Fruit fly (Drosophila melanogaster) whole organism, adult: ENCODE data around the gene mRpS24.

Source experiments
- CG11617 ChIP-seq: fragments of 200-800 bp; sonication (Bioruptor generic); optimal IDR thresholded peaks from 2 replicates; lab custom pipeline; 2017; ENCODE audit warnings: mild to moderate bottlenecking, missing biosample characterization, missing genetic modification reagents, missing genetic modification characterization
- CG12768 ChIP-seq: fragments of 200-800 bp; sonication (Bioruptor generic); optimal IDR thresholded peaks from 2 replicates; lab custom pipeline; 2017; ENCODE audit warnings: missing biosample characterization, missing genetic modification characterization, mild to moderate bottlenecking, moderate library complexity, missing genetic modification reagents
- CG1620 ChIP-seq: fragments of 200-800 bp; sonication (Bioruptor generic); optimal IDR thresholded peaks from 2 replicates; lab custom pipeline; 2016; ENCODE audit warnings: missing biosample characterization, missing genetic modification characterization
- CG33017 ChIP-seq: fragments of 200-800 bp; sonication (Bioruptor generic); optimal IDR thresholded peaks from 2 replicates; lab custom pipeline; 2018; ENCODE audit warnings: missing biosample characterization, mild to moderate bottlenecking, missing genetic modification characterization, moderate library complexity
- CG5204 ChIP-seq: fragments of 200-800 bp; sonication (Bioruptor generic); optimal IDR thresholded peaks from 2 replicates; lab custom pipeline; 2016; ENCODE audit warnings: missing biosample characterization, missing genetic modification characterization
- CG7045 ChIP-seq: fragments of 200-800 bp; sonication (Bioruptor generic); optimal IDR thresholded peaks from 2 replicates; lab custom pipeline; 2017; ENCODE audit warnings: missing biosample characterization, mild to moderate bottlenecking, missing genetic modification characterization
- CG7101 ChIP-seq: fragments of 200-800 bp; sonication (Bioruptor generic); optimal IDR thresholded peaks from 2 replicates; lab custom pipeline; 2018; ENCODE audit warnings: missing biosample characterization, mild to moderate bottlenecking, missing genetic modification characterization, moderate library complexity
- Clk ChIP-seq: fragments of 200-800 bp; sonication (Bioruptor generic); optimal IDR thresholded peaks from 2 replicates; lab custom pipeline; 2017; ENCODE audit warnings: missing biosample characterization, missing genetic modification characterization
- Crg-1 ChIP-seq: fragments of 200-800 bp; sonication (Bioruptor generic); optimal IDR thresholded peaks from 2 replicates; lab custom pipeline; 2016; ENCODE audit warnings: missing biosample characterization, missing genetic modification characterization
- Hr96 ChIP-seq: fragments of 200-800 bp; sonication (Bioruptor generic); optimal IDR thresholded peaks from 2 replicates; lab custom pipeline; 2016; ENCODE audit warnings: missing biosample characterization, missing genetic modification characterization
- Mnt ChIP-seq: fragments of 200-800 bp; sonication (Bioruptor generic); optimal IDR thresholded peaks from 2 replicates; lab custom pipeline; 2016; ENCODE audit warnings: missing biosample characterization, mild to moderate bottlenecking, missing genetic modification characterization
- bab1 ChIP-seq: fragments of 200-800 bp; sonication (Bioruptor generic); optimal IDR thresholded peaks from 3 replicates; lab custom pipeline; 2019; ENCODE audit warnings: missing biosample characterization, mild to moderate bottlenecking, missing genetic modification characterization, moderate library complexity
- cic ChIP-seq: fragments of 200-800 bp; sonication (Bioruptor generic); optimal IDR thresholded peaks from 2 replicates; lab custom pipeline; 2017; ENCODE audit warnings: missing biosample characterization, mild to moderate bottlenecking, missing genetic modification characterization, moderate library complexity
- cnc ChIP-seq, 2 experiments: fragments of >200 bp; optimal IDR thresholded peaks; 2 replicates each; lab custom pipeline; 2017
- kay ChIP-seq: fragments of 200-800 bp; sonication (Bioruptor generic); peaks from one replicate; lab custom pipeline; 2016; ENCODE audit warnings: missing biosample characterization, missing genetic modification characterization, borderline replicate concordance
- ovo ChIP-seq: fragments of 200-800 bp; sonication (Bioruptor generic); optimal IDR thresholded peaks from 2 replicates; lab custom pipeline; 2016; ENCODE audit warnings: missing biosample characterization, missing genetic modification characterization
- pad ChIP-seq: fragments of 200-800 bp; sonication (Bioruptor generic); optimal IDR thresholded peaks from 3 replicates; lab custom pipeline; 2017; ENCODE audit warnings: missing biosample characterization, missing genetic modification characterization, mild to moderate bottlenecking, moderate library complexity, missing genetic modification reagents
- tj ChIP-seq: fragments of 200-800 bp; sonication (Bioruptor generic); optimal IDR thresholded peaks from 3 replicates; lab custom pipeline; 2017; ENCODE audit warnings: missing biosample characterization, mild to moderate bottlenecking, missing genetic modification characterization, moderate library complexity
- toe ChIP-seq: fragments of 200-800 bp; sonication (Bioruptor generic); optimal IDR thresholded peaks from 2 replicates; lab custom pipeline; 2016; ENCODE audit warnings: missing biosample characterization, missing genetic modification characterization

Gene mRpS24

dm6 chr3R:24116180-24116579 is 47.2 kb downstream of the mRpS24 start, which contains the start of gene CG13607:
Gene CG13607 (minus strand): TSS chr3R:24116322.
- no peak for TF ChIP-seq kay (GFP tag; lab: Kevin White, UChicago)
- TF ChIP-seq Mnt (GFP tag; lab: Kevin White, UChicago) = no peak
- peak; percentile 14 for TF ChIP-seq cic (GFP tag; lab: Kevin White, UChicago)
- no peak for TF ChIP-seq CG1620 (GFP tag; lab: Kevin White, UChicago)
- TF ChIP-seq bab1 (GFP tag; lab: Kevin White, UChicago) = no peak
- TF ChIP-seq CG7045 = no peak
- no peak for TF ChIP-seq toe (GFP tag; lab: Kevin White, UChicago)
- no peak for TF ChIP-seq Crg-1 (GFP tag; lab: Kevin White, UChicago)
- TF ChIP-seq CG11617 = peak; percentile 10
- peak; percentile 18 for TF ChIP-seq CG7101 (tag; lab: Kevin White, UChicago)
- no peak for TF ChIP-seq CG33017
- TF ChIP-seq CG5204 (GFP tag; lab: Kevin White, UChicago) = peak; percentile 13
- no peak for TF ChIP-seq cnc (optimal IDR thresholded peaks at IDR 0.05; lab: Kevin White, UChicago)
- TF ChIP-seq tj (GFP tag; lab: Kevin White, UChicago) = no peak
- TF ChIP-seq Hr96 (GFP tag; lab: Kevin White, UChicago) = peak; percentile 27
- TF ChIP-seq pad = no peak
- no peak for TF ChIP-seq CG12768 (GFP tag; lab: Kevin White, UChicago)

- no peak for TF ChIP-seq pad
- TF ChIP-seq Clk (GFP tag; lab: Kevin White, UChicago) = no peak
- no peak for TF ChIP-seq ovo (GFP tag; lab: Kevin White, UChicago)
- TF ChIP-seq kay (GFP tag; lab: Kevin White, UChicago) = no peak
- no peak for TF ChIP-seq CG5204 (GFP tag; lab: Kevin White, UChicago)
- TF ChIP-seq tj (GFP tag; lab: Kevin White, UChicago) = no peak
- TF ChIP-seq CG1620 (GFP tag; lab: Kevin White, UChicago) = no peak
- TF ChIP-seq CG33017 = no peak
- TF ChIP-seq CG7045 = no peak
- no peak for TF ChIP-seq toe (GFP tag; lab: Kevin White, UChicago)
- TF ChIP-seq cnc (optimal IDR thresholded peaks at IDR 0.05; lab: Kevin White, UChicago) = no peak
- TF ChIP-seq CG12768 (GFP tag; lab: Kevin White, UChicago) = no peak
- no peak for TF ChIP-seq CG7101 (tag; lab: Kevin White, UChicago)
- no peak for TF ChIP-seq CG11617
Observed at dm6 chr3R:24113070-24113385, 50.3 kb downstream of the mRpS24 start, which contains the start of gene Root. Gene Root (plus strand): TSS chr3R:24113286.
